Fruit fly (Drosophila melanogaster) whole organism, embryonic: Measurements from ENCODE around the gene Mettl5.

Experiments used
- Blimp-1 ChIP-seq: fragments of 200-800 bp; sonication (Bioruptor generic); optimal IDR thresholded peaks from 3 replicates; lab custom pipeline; 2018; ENCODE audit warnings: missing biosample characterization, missing genetic modification characterization, mild to moderate bottlenecking, moderate library complexity, missing genetic modification reagents
- CG10267 ChIP-seq: fragments of 200-800 bp; sonication (Bioruptor generic); optimal IDR thresholded peaks from 2 replicates; lab custom pipeline; 2018; ENCODE audit warnings: missing biosample characterization, mild to moderate bottlenecking, missing genetic modification characterization, moderate library complexity
- CG10274 ChIP-seq: fragments of 200-800 bp; sonication (Bioruptor generic); optimal IDR thresholded peaks from 3 replicates; lab custom pipeline; 2017; ENCODE audit warnings: missing biosample characterization, mild to moderate bottlenecking, missing genetic modification characterization
- CG10366 ChIP-seq: fragments of 200-800 bp; sonication (Bioruptor generic); IDR thresholded peaks from 2 replicates; pipeline ENCODE4 v1.3.6; 2022; ENCODE audit warnings: missing biosample characterization, missing genetic modification characterization
- CG11093 ChIP-seq: fragments of 200-800 bp; sonication (Bioruptor generic); IDR thresholded peaks from 3 replicates; pipeline ENCODE4 v1.3.6; 2022; ENCODE audit warnings: missing biosample characterization, missing genetic modification characterization
- CG11456 ChIP-seq: fragments of 200-800 bp; sonication (Bioruptor generic); IDR thresholded peaks from 3 replicates; pipeline ENCODE4 v1.3.6; 2022; ENCODE audit warnings: missing biosample characterization, missing genetic modification characterization
- CG12299 ChIP-seq: fragments of 200-800 bp; sonication (Bioruptor generic); optimal IDR thresholded peaks from 2 replicates; lab custom pipeline; 2018; ENCODE audit warnings: missing biosample characterization, mild to moderate bottlenecking, missing genetic modification characterization
- CG1233 ChIP-seq: fragments of 200-800 bp; sonication (Bioruptor generic); optimal IDR thresholded peaks from 4 replicates; lab custom pipeline; 2018; ENCODE audit warnings: missing biosample characterization, mild to moderate bottlenecking, missing genetic modification characterization
- CG12659 ChIP-seq: fragments of 200-800 bp; sonication (Bioruptor generic); optimal IDR thresholded peaks from 3 replicates; lab custom pipeline; 2017; ENCODE audit warnings: mild to moderate bottlenecking, missing biosample characterization, missing genetic modification reagents, missing genetic modification characterization
- CG13624 ChIP-seq: fragments of 200-800 bp; sonication (Bioruptor generic); optimal IDR thresholded peaks from 2 replicates; lab custom pipeline; 2016; ENCODE audit warnings: missing biosample characterization, missing genetic modification characterization
- CG1602 ChIP-seq: fragments of 200-800 bp; sonication (Bioruptor generic); optimal IDR thresholded peaks from 3 replicates; lab custom pipeline; 2016; ENCODE audit warnings: missing biosample characterization, missing genetic modification characterization
- CG18599 ChIP-seq: fragments of 200-800 bp; sonication (Bioruptor generic); optimal IDR thresholded peaks from 3 replicates; lab custom pipeline; 2017; ENCODE audit warnings: missing biosample characterization, missing genetic modification characterization, mild to moderate bottlenecking, moderate library complexity, missing genetic modification reagents
- CG2712 ChIP-seq: fragments of 200-800 bp; optimal IDR thresholded peaks from 3 replicates; lab custom pipeline; 2019; ENCODE audit warnings: missing biosample characterization, mild to moderate bottlenecking, missing genetic modification characterization, moderate library complexity
- CG2889 ChIP-seq: fragments of 200-800 bp; sonication (Bioruptor generic); IDR thresholded peaks from 3 replicates; pipeline ENCODE4 v1.3.6; 2022; ENCODE audit warnings: missing biosample characterization, missing genetic modification characterization
- CG31365 ChIP-seq: fragments of 200-800 bp; sonication (Bioruptor generic); optimal IDR thresholded peaks from 2 replicates; lab custom pipeline; 2018; ENCODE audit warnings: missing biosample characterization, mild to moderate bottlenecking, missing genetic modification characterization
- CG5245 ChIP-seq: fragments of 200-800 bp; sonication (Bioruptor generic); optimal IDR thresholded peaks from 3 replicates; lab custom pipeline; 2016; ENCODE audit warnings: missing biosample characterization, missing genetic modification characterization
- CG6765 ChIP-seq: fragments of 200-800 bp; sonication (Bioruptor generic); optimal IDR thresholded peaks from 3 replicates; lab custom pipeline; 2017; ENCODE audit warnings: missing biosample characterization, mild to moderate bottlenecking, missing genetic modification characterization
- CG6813 ChIP-seq: fragments of 200-800 bp; sonication (Bioruptor generic); optimal IDR thresholded peaks from 2 replicates; lab custom pipeline; 2017; ENCODE audit warnings: missing biosample characterization, missing genetic modification characterization, mild to moderate bottlenecking, moderate library complexity, missing genetic modification reagents
- CG8924 ChIP-seq: fragments of 200-800 bp; optimal IDR thresholded peaks from 3 replicates; lab custom pipeline; 2019; ENCODE audit warnings: missing biosample characterization, mild to moderate bottlenecking, missing genetic modification characterization, moderate library complexity
- CG8944 ChIP-seq: fragments of 200-800 bp; sonication (Bioruptor generic); optimal IDR thresholded peaks from 3 replicates; lab custom pipeline; 2016; ENCODE audit warnings: missing biosample characterization, missing genetic modification characterization
- Dip2 ChIP-seq: fragments of 200-800 bp; sonication (Bioruptor generic); IDR thresholded peaks from 2 replicates; pipeline ENCODE4 v1.3.6; 2022; ENCODE audit warnings: missing biosample characterization, missing genetic modification characterization
- Gsc ChIP-seq: fragments of 200-800 bp; sonication (Bioruptor generic); IDR thresholded peaks from 2 replicates; pipeline ENCODE4 v1.3.6; 2022; ENCODE audit warnings: missing biosample characterization, missing genetic modification characterization
- HLHmδ ChIP-seq: fragments of 200-800 bp; sonication (Bioruptor generic); optimal IDR thresholded peaks from 2 replicates; lab custom pipeline; 2018; ENCODE audit warnings: missing biosample characterization, mild to moderate bottlenecking, missing genetic modification characterization, moderate library complexity
- HmgZ ChIP-seq: fragments of 200-800 bp; sonication (Bioruptor generic); optimal IDR thresholded peaks from 2 replicates; lab custom pipeline; 2018; ENCODE audit warnings: missing biosample characterization, mild to moderate bottlenecking, missing genetic modification characterization
- Hmr ChIP-seq: fragments of 200-800 bp; sonication (Bioruptor generic); optimal IDR thresholded peaks from 3 replicates; lab custom pipeline; 2017; ENCODE audit warnings: mild to moderate bottlenecking, missing biosample characterization, missing genetic modification reagents, missing genetic modification characterization
- Hmx ChIP-seq: fragments of 200-800 bp; sonication (Bioruptor generic); optimal IDR thresholded peaks from 2 replicates; lab custom pipeline; 2016; ENCODE audit warnings: missing biosample characterization, missing genetic modification characterization
- MESR4 ChIP-seq: fragments of 200-800 bp; sonication (Bioruptor generic); optimal IDR thresholded peaks from 2 replicates; lab custom pipeline; 2018; ENCODE audit warnings: missing biosample characterization, mild to moderate bottlenecking, missing genetic modification characterization, moderate library complexity
- NC2β ChIP-seq: fragments of 200-800 bp; sonication (Bioruptor generic); optimal IDR thresholded peaks from 2 replicates; lab custom pipeline; 2016; ENCODE audit warnings: missing biosample characterization, missing genetic modification characterization
- ab ChIP-seq: fragments of 200-800 bp; sonication (Bioruptor generic); optimal IDR thresholded peaks from 2 replicates; lab custom pipeline; 2016; ENCODE audit warnings: missing biosample characterization, missing genetic modification characterization
- amos ChIP-seq: fragments of 200-800 bp; sonication (Bioruptor generic); IDR thresholded peaks from 2 replicates; pipeline ENCODE4 v1.3.6; 2022; ENCODE audit warnings: missing biosample characterization, missing genetic modification characterization; ENCODE audit not compliant: partially characterized antibody
- dm ChIP-seq: fragments of 200-800 bp; sonication (Bioruptor generic); optimal IDR thresholded peaks from 3 replicates; lab custom pipeline; 2016; ENCODE audit warnings: missing biosample characterization, missing genetic modification characterization
- dmrt99B ChIP-seq: fragments of 200-800 bp; sonication (Bioruptor generic); optimal IDR thresholded peaks from 2 replicates; lab custom pipeline; 2018; ENCODE audit warnings: missing biosample characterization, mild to moderate bottlenecking, missing genetic modification characterization, moderate library complexity
- esg ChIP-seq: fragments of 200-800 bp; sonication (Bioruptor generic); conservative IDR thresholded peaks from 2 replicates; pipeline ENCODE4 v1.3.6; 2022; ENCODE audit warnings: missing biosample characterization, missing genetic modification characterization
- her ChIP-seq: fragments of 200-800 bp; sonication (Bioruptor generic); optimal IDR thresholded peaks from 2 replicates; lab custom pipeline; 2016; ENCODE audit warnings: missing biosample characterization, missing genetic modification characterization
- lab ChIP-seq: fragments of 200-800 bp; sonication (Bioruptor generic); optimal IDR thresholded peaks from 3 replicates; lab custom pipeline; 2017; ENCODE audit warnings: missing biosample characterization, missing genetic modification characterization, mild to moderate bottlenecking, moderate library complexity, missing genetic modification reagents
- nmo ChIP-seq: fragments of 200-800 bp; sonication (Bioruptor generic); optimal IDR thresholded peaks from 2 replicates; lab custom pipeline; 2018; ENCODE audit warnings: missing biosample characterization, mild to moderate bottlenecking, missing genetic modification characterization, moderate library complexity
- nom ChIP-seq: fragments of 200-800 bp; sonication (Bioruptor generic); optimal IDR thresholded peaks from 2 replicates; lab custom pipeline; 2017; ENCODE audit warnings: missing biosample characterization, missing genetic modification characterization, mild to moderate bottlenecking, moderate library complexity, missing genetic modification reagents
- oc ChIP-seq: fragments of 200-800 bp; sonication (Bioruptor generic); optimal IDR thresholded peaks from 2 replicates; lab custom pipeline; 2018; ENCODE audit warnings: missing biosample characterization, mild to moderate bottlenecking, missing genetic modification characterization, moderate library complexity
- pho ChIP-seq: fragments of 200-800 bp; sonication (Bioruptor generic); optimal IDR thresholded peaks from 2 replicates; lab custom pipeline; 2016; ENCODE audit warnings: missing biosample characterization, missing genetic modification characterization
- phol ChIP-seq: fragments of 200-800 bp; sonication (Bioruptor generic); optimal IDR thresholded peaks from 3 replicates; lab custom pipeline; 2018; ENCODE audit warnings: missing biosample characterization, mild to moderate bottlenecking, missing genetic modification characterization, moderate library complexity
- repo ChIP-seq: fragments of 200-800 bp; sonication (Bioruptor generic); optimal IDR thresholded peaks from 2 replicates; lab custom pipeline; 2016; ENCODE audit warnings: missing biosample characterization, missing genetic modification characterization
- rib ChIP-seq: fragments of 200-800 bp; sonication (Bioruptor generic); IDR thresholded peaks from 2 replicates; pipeline ENCODE4 v1.3.6; 2022; ENCODE audit warnings: missing biosample characterization, missing genetic modification characterization
- tin ChIP-seq: fragments of 200-800 bp; sonication (Bioruptor generic); optimal IDR thresholded peaks from 3 replicates; lab custom pipeline; 2016; ENCODE audit warnings: missing biosample characterization, missing genetic modification characterization
- vfl ChIP-seq: fragments of 200-800 bp; sonication (Bioruptor generic); optimal IDR thresholded peaks from 2 replicates; lab custom pipeline; 2016; ENCODE audit warnings: missing biosample characterization, missing genetic modification characterization
- wdn ChIP-seq: fragments of 200-800 bp; sonication (Bioruptor generic); IDR thresholded peaks from 2 replicates; pipeline ENCODE4 v1.3.6; 2022; ENCODE audit warnings: missing biosample characterization, missing genetic modification characterization

Mettl5 gene

dm6 chr3L:19264141-19264487, 548 bp downstream of the Mettl5 start, which contains the start of gene Max (continued):
- TF ChIP-seq CG10366 (GFP tag; lab: Robert Waterston, UW) (peak; percentile 77), CG6813 (GFP tag; lab: Kevin White, UChicago) (peak; percentile 45), phol (peak; percentile 83), rib (GFP tag; lab: Robert Waterston, UW) (no peak), CG2712 (tag; lab: Kevin White, UChicago) (peak; percentile 84), CG1602 (peak; percentile 44), her (no peak), NC2β (no peak), Hmx (no peak), pho (GFP tag; lab: Kevin White, UChicago) (no peak), CG8924 (tag; lab: Kevin White, UChicago) (peak; percentile 79), Gsc (GFP tag; lab: Robert Waterston, UW) (no peak), CG31365 (peak; percentile 23), Dip2 (GFP tag; lab: Robert Waterston, UW) (no peak), CG1233 (GFP tag; lab: Kevin White, UChicago) (peak; percentile 51), CG13624 (GFP tag; lab: Kevin White, UChicago) (no peak), HLHmδ (no peak), Blimp-1 (peak; percentile 70), esg (GFP tag; lab: Robert Waterston, UW) (peak; percentile 45), CG12299 (peak; percentile 61), dm (GFP tag; lab: Kevin White, UChicago) (peak; percentile 22), nmo (GFP tag; lab: Kevin White, UChicago) (peak; percentile 82), CG11093 (GFP tag; lab: Robert Waterston, UW) (0 out of 3 replicates have a peak, but pooled peaks have one; percentile 32), Hmr (peak; percentile 75), tin (GFP tag; lab: Kevin White, UChicago) (peak; percentile 58), nom (GFP tag; lab: Kevin White, UChicago) (peak; percentile 32), dmrt99B (tag; lab: Kevin White, UChicago) (no peak), lab (GFP tag; lab: Kevin White, UChicago) (peak; percentile 86), CG2889 (GFP tag; lab: Robert Waterston, UW) (peak; percentile 54; the same call in 1 of the 3 replicates), repo (GFP tag; lab: Kevin White, UChicago) (no peak), CG12659 (GFP tag; lab: Kevin White, UChicago) (peak; percentile 85), CG18599 (GFP tag; lab: Kevin White, UChicago) (peak; percentile 79), vfl (peak; percentile 25), HmgZ (tag; lab: Kevin White, UChicago) (peak; percentile 83), CG11456 (peak; percentile 62; the same call in 2 of the 3 replicates), CG8944 (GFP tag; lab: Kevin White, UChicago) (no peak), amos (GFP tag; lab: Robert Waterston, UW) (peak; percentile 14; the same call in 1 of the 2 replicates), ab (GFP tag; lab: Kevin White, UChicago) (no peak), CG10274 (GFP tag; lab: Kevin White, UChicago) (no peak), MESR4 (peak; percentile 53), CG6765 (GFP tag; lab: Kevin White, UChicago) (peak; percentile 3), CG5245 (peak; percentile 40), CG10267 (tag; lab: Kevin White, UChicago) (peak; percentile 77), oc (peak; percentile 17), wdn (GFP tag; lab: Robert Waterston, UW) (no peak)
